Worm (Caenorhabditis elegans) whole organism, L1 larva: ENCODE measurements around the gene F09E10.1.

Source experiments
- alr-1 ChIP-seq: fragments of 200-800 bp; sonication (Bioruptor generic); optimal IDR thresholded peaks from 2 replicates; lab custom pipeline; 2018; ENCODE audit warnings: borderline replicate concordance, mild to moderate bottlenecking, missing genetic modification characterization, missing compliant biosample characterization
- aly-2 ChIP-seq: fragments of 150-350 bp; optimal IDR thresholded peaks from 2 replicates; lab custom pipeline; 2014; ENCODE audit warnings: missing biosample characterization, missing genetic modification characterization
- ceh-63 ChIP-seq: fragments of 200-800 bp; sonication (Bioruptor generic); optimal IDR thresholded peaks from 2 replicates; lab custom pipeline; 2018; ENCODE audit warnings: mild to moderate bottlenecking, missing genetic modification characterization, missing compliant biosample characterization
- ces-1 ChIP-seq: fragments of 150-350 bp; optimal IDR thresholded peaks from 2 replicates; lab custom pipeline; 2014; ENCODE audit warnings: missing biosample characterization, missing genetic modification reagents, missing genetic modification characterization
- nhr-12 ChIP-seq: sonication (generic microtip); optimal IDR thresholded peaks from 2 replicates; lab custom pipeline; 2017; ENCODE audit warnings: missing biosample characterization, missing genetic modification characterization
- nhr-76 ChIP-seq: sonication (generic microtip); optimal IDR thresholded peaks from 2 replicates; lab custom pipeline; 2017; ENCODE audit warnings: missing biosample characterization, missing genetic modification characterization
- nhr-85 ChIP-seq: sonication (generic microtip); peaks from one replicate; lab custom pipeline; 2016; ENCODE audit warnings: missing genetic modification characterization, inconsistent platforms, missing compliant biosample characterization
- pqm-1 ChIP-seq: sonication (generic microtip); optimal IDR thresholded peaks from 3 replicates; lab custom pipeline; 2017; ENCODE audit warnings: missing biosample characterization, missing genetic modification characterization
- rnt-1 ChIP-seq: sonication (generic microtip); optimal IDR thresholded peaks from 2 replicates; lab custom pipeline; 2016; ENCODE audit warnings: mild to moderate bottlenecking, missing genetic modification characterization, moderate library complexity, missing compliant biosample characterization
- skn-1 ChIP-seq: fragments of 150-350 bp; optimal IDR thresholded peaks from 2 replicates; lab custom pipeline; 2014; ENCODE audit warnings: missing biosample characterization, missing genetic modification characterization
- zag-1 ChIP-seq: fragments of 150-350 bp; optimal IDR thresholded peaks from 2 replicates; lab custom pipeline; 2014; ENCODE audit warnings: missing biosample characterization, missing genetic modification characterization

ce11 chrX:1491036-1491435 is 11.6 kb upstream of the F09E10.1 start:
- TF ChIP-seq alr-1 (tag; lab: Kevin White, UChicago) (no peak), zag-1 (tag; lab: Kevin White, UChicago) (no peak), nhr-85 (tag; lab: Kevin White, UChicago) (no peak), nhr-76 (tag; lab: Kevin White, UChicago) (no peak), rnt-1 (tag; lab: Kevin White, UChicago) (no peak), skn-1 (no peak), ceh-63 (GFP tag; lab: Kevin White, UChicago) (no peak), nhr-12 (tag; lab: Kevin White, UChicago) (no peak), ces-1 (no peak), aly-2 (no peak), pqm-1 (tag; lab: Kevin White, UChicago) (no peak)
